Worm (Caenorhabditis elegans) whole organism, L3 larva: ENCODE data around the gene Y40B10A.11.
A peak's percentile ranks its signal among the peaks of the same experiment; 100 is the strongest.

ENCODE experiments used
- R02D3.7 ChIP-seq: fragments of 150-350 bp; optimal IDR thresholded peaks from 2 replicates; lab custom pipeline; 2014; ENCODE audit warnings: missing biosample characterization, missing genetic modification characterization
- aly-2 ChIP-seq: fragments of 150-350 bp; optimal IDR thresholded peaks from 2 replicates; lab custom pipeline; 2014; ENCODE audit warnings: missing biosample characterization, missing genetic modification characterization
- ama-1 ChIP-seq: fragments of 150-350 bp; optimal IDR thresholded peaks from 2 replicates; lab custom pipeline; 2018
- ceh-16 ChIP-seq: sonication (generic microtip); optimal IDR thresholded peaks from 2 replicates; lab custom pipeline; 2017; ENCODE audit warnings: missing biosample characterization, missing genetic modification characterization
- ceh-28 ChIP-seq: fragments of 150-350 bp; optimal IDR thresholded peaks from 2 replicates; lab custom pipeline; 2014; ENCODE audit warnings: missing biosample characterization, missing genetic modification reagents, missing genetic modification characterization
- ceh-9 ChIP-seq: sonication (generic microtip); optimal IDR thresholded peaks from 2 replicates; lab custom pipeline; 2018; ENCODE audit warnings: missing biosample characterization, missing genetic modification characterization
- daf-12 ChIP-seq: fragments of 150-350 bp; optimal IDR thresholded peaks from 2 replicates; lab custom pipeline; 2014; ENCODE audit warnings: missing biosample characterization, missing genetic modification reagents, missing genetic modification characterization
- egl-27 ChIP-seq: sonication (generic microtip); optimal IDR thresholded peaks from 4 replicates; lab custom pipeline; 2017; ENCODE audit warnings: missing biosample characterization, missing genetic modification reagents, missing genetic modification characterization
- egl-5 ChIP-seq: fragments of 150-350 bp; optimal IDR thresholded peaks from 2 replicates; lab custom pipeline; 2017; ENCODE audit warnings: missing biosample characterization, missing genetic modification reagents, missing genetic modification characterization, inconsistent platforms
- elt-1 ChIP-seq: fragments of 150-350 bp; optimal IDR thresholded peaks from 2 replicates; lab custom pipeline; 2014; ENCODE audit warnings: missing biosample characterization, missing genetic modification characterization
- elt-2 ChIP-seq: sonication (generic microtip); optimal IDR thresholded peaks from 2 replicates; lab custom pipeline; 2016; ENCODE audit warnings: missing genetic modification reagents, mild to moderate bottlenecking, missing genetic modification characterization, missing compliant biosample characterization
- elt-3 ChIP-seq, 3 experiments: fragments of 150-350 bp in 1 of 3; sonication (generic microtip) in 2 of 3; optimal IDR thresholded peaks; 2 replicates in 2 of 3; 4 replicates in 1 of 3; lab custom pipeline; 2014 to 2017; ENCODE audit warnings: missing biosample characterization in 3 of 3, missing genetic modification characterization in 3 of 3
- eor-1 ChIP-seq, 2 experiments: fragments of 150-350 bp; optimal IDR thresholded peaks; 2 replicates each; lab custom pipeline; 2014 to 2018; ENCODE audit warnings: missing biosample characterization in 2 of 2, missing genetic modification characterization in 2 of 2
- fkh-10 ChIP-seq: sonication (generic microtip); optimal IDR thresholded peaks from 2 replicates; lab custom pipeline; 2017; ENCODE audit warnings: missing biosample characterization, missing genetic modification reagents, missing genetic modification characterization
- fkh-2 ChIP-seq: fragments of 150-350 bp; optimal IDR thresholded peaks from 2 replicates; lab custom pipeline; 2014; ENCODE audit warnings: missing biosample characterization, missing genetic modification reagents, missing genetic modification characterization
- fos-1 ChIP-seq: fragments of 150-350 bp; optimal IDR thresholded peaks from 2 replicates; lab custom pipeline; 2014; ENCODE audit warnings: missing biosample characterization, missing genetic modification characterization
- hmg-11 ChIP-seq: sonication (generic microtip); optimal IDR thresholded peaks from 2 replicates; lab custom pipeline; 2016; ENCODE audit warnings: missing genetic modification characterization, missing compliant biosample characterization
- lin-15B ChIP-seq: fragments of 150-350 bp; optimal IDR thresholded peaks from 2 replicates; lab custom pipeline; 2014; ENCODE audit warnings: missing biosample characterization, missing genetic modification characterization
- lin-39 ChIP-seq: fragments of 150-350 bp; optimal IDR thresholded peaks from 2 replicates; lab custom pipeline; 2018; ENCODE audit warnings: missing biosample characterization, missing genetic modification reagents, missing genetic modification characterization
- lsy-12 ChIP-seq: sonication (generic microtip); optimal IDR thresholded peaks from 2 replicates; lab custom pipeline; 2016; ENCODE audit warnings: mild to moderate bottlenecking, missing genetic modification characterization, missing compliant biosample characterization
- mdl-1 ChIP-seq: fragments of 150-350 bp; optimal IDR thresholded peaks from 2 replicates; lab custom pipeline; 2014; ENCODE audit warnings: missing biosample characterization, missing genetic modification characterization
- nfya-1 ChIP-seq: sonication (generic microtip); optimal IDR thresholded peaks from 2 replicates; lab custom pipeline; 2017; ENCODE audit warnings: missing genetic modification characterization, mild to moderate bottlenecking, missing compliant biosample characterization, antibody characterized with exemption, moderate library complexity; ENCODE audit not compliant: insufficient read depth
- nhr-11 ChIP-seq: fragments of 150-350 bp; optimal IDR thresholded peaks from 2 replicates; lab custom pipeline; 2014; ENCODE audit warnings: missing biosample characterization, missing genetic modification characterization
- nhr-23 ChIP-seq: fragments of 150-350 bp; optimal IDR thresholded peaks from 2 replicates; lab custom pipeline; 2014; ENCODE audit warnings: missing biosample characterization, missing genetic modification reagents, missing genetic modification characterization
- nhr-25 ChIP-seq: sonication (generic microtip); optimal IDR thresholded peaks from 2 replicates; lab custom pipeline; 2017; ENCODE audit warnings: missing biosample characterization, missing genetic modification characterization
- nhr-43 ChIP-seq: sonication (generic microtip); optimal IDR thresholded peaks from 2 replicates; lab custom pipeline; 2016; ENCODE audit warnings: mild to moderate bottlenecking, missing genetic modification characterization, missing compliant biosample characterization; ENCODE audit not compliant: poor library complexity, severe bottlenecking
- nhr-67 ChIP-seq: fragments of 150-350 bp; optimal IDR thresholded peaks from 2 replicates; lab custom pipeline; 2014; ENCODE audit warnings: missing biosample characterization, missing genetic modification characterization
- nhr-76 ChIP-seq: fragments of 150-350 bp; sonication (generic microtip); optimal IDR thresholded peaks from 5 replicates; lab custom pipeline; 2014; ENCODE audit warnings: missing biosample characterization, missing genetic modification characterization
- nhr-77 ChIP-seq: fragments of 150-350 bp; optimal IDR thresholded peaks from 2 replicates; lab custom pipeline; 2014; ENCODE audit warnings: missing biosample characterization, missing genetic modification characterization
- pha-4 ChIP-seq: fragments of 150-350 bp; optimal IDR thresholded peaks from 2 replicates; lab custom pipeline; 2014; ENCODE audit warnings: missing biosample characterization, missing genetic modification reagents, missing genetic modification characterization
- pqm-1 ChIP-seq: fragments of 150-350 bp; optimal IDR thresholded peaks from 2 replicates; lab custom pipeline; 2017; ENCODE audit warnings: missing biosample characterization, missing genetic modification characterization, inconsistent platforms
- sea-2 ChIP-seq: fragments of 150-350 bp; sonication (generic microtip); optimal IDR thresholded peaks from 4 replicates; lab custom pipeline; 2014; ENCODE audit warnings: missing biosample characterization, missing genetic modification reagents, missing genetic modification characterization
- skn-1 ChIP-seq: fragments of 150-350 bp; optimal IDR thresholded peaks from 2 replicates; lab custom pipeline; 2014; ENCODE audit warnings: missing biosample characterization, missing genetic modification characterization
- snpc-4 ChIP-seq: fragments of 150-350 bp; optimal IDR thresholded peaks from 2 replicates; lab custom pipeline; 2014; ENCODE audit warnings: missing biosample characterization, missing genetic modification characterization
- tbx-2 ChIP-seq: sonication (generic microtip); optimal IDR thresholded peaks from 2 replicates; lab custom pipeline; 2016; ENCODE audit warnings: mild to moderate bottlenecking, missing genetic modification characterization, missing compliant biosample characterization
- unc-39 ChIP-seq: sonication (generic microtip); optimal IDR thresholded peaks from 4 replicates; lab custom pipeline; 2017; ENCODE audit warnings: missing biosample characterization, missing genetic modification characterization
- unc-62 ChIP-seq: fragments of 150-350 bp; sonication (generic microtip); optimal IDR thresholded peaks from 4 replicates; lab custom pipeline; 2014; ENCODE audit warnings: missing biosample characterization, missing genetic modification reagents, missing genetic modification characterization
- ztf-11 ChIP-seq: fragments of 150-350 bp; optimal IDR thresholded peaks from 2 replicates; lab custom pipeline; 2014; ENCODE audit warnings: missing biosample characterization, missing genetic modification characterization
- ztf-4 ChIP-seq: fragments of 150-350 bp; optimal IDR thresholded peaks from 2 replicates; lab custom pipeline; 2014; ENCODE audit warnings: missing biosample characterization, missing genetic modification characterization

The Y40B10A.11 gene

DNA sequence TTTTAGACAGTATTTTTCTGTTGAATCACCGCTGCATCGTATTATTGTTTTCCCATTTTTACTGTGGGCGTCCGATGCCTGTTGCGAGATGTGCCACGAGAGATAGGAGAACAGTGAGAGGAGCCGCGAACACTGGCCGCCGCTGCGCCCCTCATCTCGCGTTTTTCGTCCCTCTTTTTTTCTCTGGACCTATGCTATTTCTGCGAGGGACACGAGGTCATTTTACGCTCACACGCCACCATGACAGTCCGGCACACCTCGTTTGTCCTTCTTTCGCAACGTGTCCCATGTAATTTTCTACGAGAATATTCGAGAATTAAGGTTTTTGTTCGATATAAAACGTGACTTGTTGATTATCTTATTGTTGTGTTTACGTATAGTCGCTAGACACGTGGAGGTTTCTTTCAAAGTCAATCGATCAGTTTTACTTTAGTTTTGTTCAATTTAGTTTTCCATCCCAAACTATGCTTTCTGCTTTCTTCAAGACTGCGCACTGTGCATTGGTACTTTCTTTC lies 16.6 kb upstream of the Y40B10A.11 start, which contains the start of gene lbp-9:
lbp-9 (plus strand) TSS at position 465 of the 515 bp plus-strand sequence.
- TF ChIP-seq ceh-9 (tag; lab: Kevin White, UChicago) (no peak), ztf-11 (tag; lab: Kevin White, UChicago) (no peak), elt-1 (tag; lab: Kevin White, UChicago) (no peak), nhr-25 (peak; percentile 94), snpc-4 (tag; lab: Kevin White, UChicago) (peak; percentile 24), daf-12 (tag; lab: Kevin White, UChicago) (no peak), sea-2 (no peak), lin-39 (tag; lab: Kevin White, UChicago) (peak; percentile 56), skn-1 (tag; lab: Kevin White, UChicago) (no peak), lin-15B (peak; percentile 3), nhr-11 (no peak), ceh-16 (tag; lab: Kevin White, UChicago) (no peak), ceh-28 (tag; lab: Kevin White, UChicago) (peak; percentile 10), nfya-1 (peak; percentile 55), nhr-76 (tag; lab: Kevin White, UChicago) (no peak), eor-1 (tag; optimal IDR thresholded peaks at IDR 0.05; lab: Kevin White, UChicago) (no peak), hmg-11 (tag; lab: Kevin White, UChicago) (peak; percentile 25), lsy-12 (no peak), unc-39 (tag; lab: Kevin White, UChicago) (no peak), pha-4 (peak; percentile 11), nhr-23 (tag; lab: Kevin White, UChicago) (peak; percentile 12), fos-1 (no peak), elt-3 (tag; optimal IDR thresholded peaks at IDR 0.05; lab: Kevin White, UChicago) (no peak), mdl-1 (tag; lab: Kevin White, UChicago) (no peak), nhr-43 (tag; lab: Kevin White, UChicago) (no peak), unc-62 (GFP tag; lab: Kevin White, UChicago) (no peak), nhr-77 (tag; lab: Kevin White, UChicago) (no peak), egl-5 (tag; lab: Kevin White, UChicago) (peak; percentile 20), elt-2 (tag; lab: Kevin White, UChicago) (no peak), ama-1 (lab: Kevin White, UChicago) (no peak)
- TF ChIP-seq, all 47 proteins: peak for 10

DNA sequence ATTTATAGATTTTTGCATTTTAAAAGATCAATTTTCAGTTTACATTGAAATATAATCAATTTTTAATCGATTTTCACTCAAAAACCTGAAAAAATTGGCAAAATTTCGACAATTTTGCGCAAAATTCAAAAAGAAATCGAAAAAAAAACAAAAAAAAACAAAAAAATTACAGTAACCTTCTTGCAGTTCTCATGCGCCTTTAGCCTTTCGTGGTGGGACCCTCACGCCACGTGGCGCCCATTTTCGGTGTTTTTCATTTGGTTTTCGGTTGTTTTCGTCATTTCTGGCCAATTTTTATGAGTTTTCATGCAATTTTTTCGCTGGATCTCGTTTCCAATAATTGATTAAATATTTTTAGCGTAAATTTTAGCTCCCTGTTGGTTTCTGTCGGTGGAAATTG lies 16.0 kb upstream of the Y40B10A.11 start:
- TF ChIP-seq ceh-16 (tag; lab: Kevin White, UChicago): no peak
- no peak for TF ChIP-seq ztf-4 (tag; lab: Kevin White, UChicago)
- no peak for TF ChIP-seq ceh-9 (tag; lab: Kevin White, UChicago)
- no peak for TF ChIP-seq nhr-11
- TF ChIP-seq eor-1 (tag; optimal IDR thresholded peaks at IDR 0.05; lab: Kevin White, UChicago): no peak
- TF ChIP-seq nfya-1: no peak
- no peak for TF ChIP-seq nhr-77 (tag; lab: Kevin White, UChicago)
- TF ChIP-seq unc-39 (tag; lab: Kevin White, UChicago): no peak
- TF ChIP-seq fkh-10 (GFP tag; lab: Kevin White, UChicago): no peak
- TF ChIP-seq ama-1 (lab: Kevin White, UChicago): no peak
- TF ChIP-seq aly-2 (tag; lab: Kevin White, UChicago): no peak
- no peak for TF ChIP-seq egl-27 (tag; lab: Kevin White, UChicago)
- no peak for TF ChIP-seq nhr-67
- TF ChIP-seq egl-5 (tag; lab: Kevin White, UChicago): no peak
- TF ChIP-seq R02D3.7 (tag; lab: Kevin White, UChicago): no peak
- no peak for TF ChIP-seq elt-3 (tag; optimal IDR thresholded peaks at IDR 0.05; lab: Kevin White, UChicago)
- no peak for TF ChIP-seq mdl-1 (tag; lab: Kevin White, UChicago)
- no peak for TF ChIP-seq pqm-1 (tag; lab: Kevin White, UChicago)
- no peak for TF ChIP-seq ceh-28 (tag; lab: Kevin White, UChicago)

DNA sequence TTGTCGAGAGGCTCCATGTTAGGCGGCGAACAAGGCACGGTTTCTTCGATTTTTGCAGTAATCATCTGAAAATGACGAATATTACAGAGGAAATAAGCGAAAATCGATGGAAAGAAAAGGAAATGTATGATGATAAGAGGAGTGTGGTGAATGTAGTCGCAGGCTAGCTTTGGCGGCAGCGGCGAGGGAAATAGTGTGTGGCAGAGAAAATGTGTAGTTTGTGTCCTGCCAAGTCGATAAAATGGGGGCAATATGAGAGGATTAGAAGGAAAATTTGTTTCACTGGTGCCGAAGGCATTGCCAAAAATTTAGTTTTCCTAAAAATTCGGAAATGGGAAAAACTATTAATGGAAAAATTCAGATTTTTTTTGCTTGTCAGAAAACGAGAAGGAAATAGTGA lies 15.4 kb upstream of the Y40B10A.11 start, which contains the start of gene nhr-86:
nhr-86 (minus strand) TSS at position 71 of the 400 bp plus-strand sequence.
- TF ChIP-seq tbx-2 (tag; lab: Kevin White, UChicago) (no peak), hmg-11 (tag; lab: Kevin White, UChicago) (peak; percentile 34), fkh-2 (tag; lab: Kevin White, UChicago) (no peak), ztf-4 (tag; lab: Kevin White, UChicago) (no peak), elt-2 (tag; lab: Kevin White, UChicago) (peak; percentile 59), nfya-1 (peak; percentile 18)
